Worm (Caenorhabditis elegans) whole organism, early embryonic: ENCODE data around the gene srab-14.

Experiments
- B0310.2 ChIP-seq: sonication (generic microtip); optimal IDR thresholded peaks from 2 replicates; lab custom pipeline; 2016; ENCODE audit warnings: mild to moderate bottlenecking, missing genetic modification characterization, missing compliant biosample characterization
- F13C5.2 ChIP-seq: sonication (generic microtip); optimal IDR thresholded peaks from 2 replicates; lab custom pipeline; 2017; ENCODE audit warnings: mild to moderate bottlenecking, missing genetic modification characterization, inconsistent platforms, missing compliant biosample characterization
- aly-1 ChIP-seq: sonication (generic microtip); optimal IDR thresholded peaks from 2 replicates; lab custom pipeline; 2016; ENCODE audit warnings: missing genetic modification characterization, missing compliant biosample characterization
- ama-1 ChIP-seq: fragments of 150-350 bp; optimal IDR thresholded peaks from 2 replicates; lab custom pipeline; 2014
- flt-1 ChIP-seq: fragments of 200-800 bp; sonication (Bioruptor generic); IDR thresholded peaks from 2 replicates; pipeline ENCODE4 v1.3.6; 2022; ENCODE audit warnings: missing genetic modification characterization, missing compliant biosample characterization
- hmg-4 ChIP-seq: fragments of 200-800 bp; sonication (Bioruptor generic); optimal IDR thresholded peaks from 2 replicates; lab custom pipeline; 2018; ENCODE audit warnings: mild to moderate bottlenecking, missing genetic modification characterization, missing compliant biosample characterization
- hnd-1 ChIP-seq: sonication (generic microtip); optimal IDR thresholded peaks from 2 replicates; lab custom pipeline; 2016; ENCODE audit warnings: missing genetic modification characterization, missing compliant biosample characterization
- pes-1 ChIP-seq: fragments of 200-800 bp; sonication (Bioruptor generic); IDR thresholded peaks from 2 replicates; pipeline ENCODE4 v1.3.6; 2022; ENCODE audit warnings: missing genetic modification reagents, missing genetic modification characterization, missing compliant biosample characterization
- scrt-1 ChIP-seq: fragments of 200-800 bp; sonication (Bioruptor generic); IDR thresholded peaks from 2 replicates; pipeline ENCODE4 v1.3.6; 2022; ENCODE audit warnings: missing genetic modification characterization, missing compliant biosample characterization
- sea-1 ChIP-seq: fragments of 200-800 bp; sonication (Bioruptor generic); conservative IDR thresholded peaks from 2 replicates; pipeline ENCODE4 v1.3.6; 2022; ENCODE audit warnings: missing genetic modification characterization, missing compliant biosample characterization
- tbx-11 ChIP-seq: fragments of 200-800 bp; sonication (Bioruptor generic); IDR thresholded peaks from 2 replicates; pipeline ENCODE4 v1.3.6; 2022; ENCODE audit warnings: missing genetic modification characterization, missing compliant biosample characterization
- tbx-37 ChIP-seq: fragments of 200-800 bp; sonication (Bioruptor generic); conservative IDR thresholded peaks from 2 replicates; pipeline ENCODE4 v1.3.6; 2022; ENCODE audit warnings: missing genetic modification reagents, missing genetic modification characterization, missing compliant biosample characterization

DNA sequence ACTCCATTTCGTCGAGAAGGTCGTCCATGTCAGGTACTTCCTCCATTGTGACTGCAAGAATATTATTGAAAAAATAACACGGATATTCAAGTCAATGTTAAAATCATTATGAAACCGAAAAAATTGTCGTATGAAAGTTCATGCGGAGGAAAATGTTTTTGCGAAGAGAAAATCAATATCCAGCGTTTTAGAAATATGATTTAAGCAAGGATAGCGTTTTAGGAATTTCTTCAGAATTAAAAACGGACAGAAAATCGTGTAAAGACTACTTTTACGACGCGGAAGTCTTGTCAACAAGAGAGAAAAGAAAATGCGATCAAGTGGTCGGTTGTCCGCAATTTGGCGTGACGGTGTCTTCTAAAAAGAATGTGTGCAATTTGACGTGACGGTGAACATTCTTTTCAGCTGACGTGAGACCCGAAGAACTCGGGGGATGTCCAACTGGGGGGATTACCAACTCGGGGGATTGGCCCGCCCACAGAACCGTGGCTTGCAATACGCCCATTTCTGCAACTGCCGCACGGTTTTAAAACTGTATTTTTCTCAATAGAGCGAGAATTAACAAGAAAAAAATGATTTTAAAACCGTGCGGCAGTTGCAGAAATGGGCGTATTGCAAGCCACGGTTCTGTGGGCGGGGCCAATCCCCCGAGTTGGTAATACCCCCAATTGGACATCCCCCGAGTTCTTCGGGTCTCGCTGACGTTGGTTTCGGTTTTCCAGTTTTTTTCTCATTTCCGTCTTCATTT lies 20.6 kb downstream of the srab-14 start, which contains the start of the genes aka-1 and ubc-6:
- peak; percentile 62; the same call in 1 of the 2 replicates for TF ChIP-seq pes-1 (GFP tag; lab: Robert Waterston, UW)
- TF ChIP-seq hnd-1 (tag; lab: Kevin White, UChicago), result no peak
- no peak for TF ChIP-seq ama-1 (lab: Kevin White, UChicago)
- TF ChIP-seq tbx-11 (GFP tag; lab: Robert Waterston, UW), result no peak
- TF ChIP-seq F13C5.2 (tag; lab: Kevin White, UChicago), result peak; percentile 25
- peak; percentile 81 for TF ChIP-seq sea-1 (GFP tag; lab: Robert Waterston, UW)
- peak; percentile 44; the same call in 1 of the 2 replicates for TF ChIP-seq tbx-37 (GFP tag; lab: Robert Waterston, UW)
- no peak for TF ChIP-seq aly-1
- TF ChIP-seq B0310.2, result no peak
- TF ChIP-seq scrt-1 (GFP tag; lab: Robert Waterston, UW), result peak; percentile 29; the same call in 1 of the 2 replicates
- TF ChIP-seq hmg-4 (GFP tag; lab: Kevin White, UChicago), result no peak
- TF ChIP-seq flt-1 (GFP tag; lab: Robert Waterston, UW), result no peak
